Worm (Caenorhabditis elegans) whole organism, young adult: ENCODE results near the gene ifb-2.

Experiments used
- T07F8.4 ChIP-seq: sonication (generic microtip); optimal IDR thresholded peaks from 2 replicates; lab custom pipeline; 2016; ENCODE audit warnings: mild to moderate bottlenecking, missing genetic modification characterization, moderate library complexity, missing compliant biosample characterization
- attf-6 ChIP-seq: fragments of 200-800 bp; sonication (Bioruptor generic); IDR thresholded peaks from 2 replicates; pipeline ENCODE4 v1.3.6; 2022; ENCODE audit warnings: missing genetic modification reagents, missing genetic modification characterization, missing compliant biosample characterization
- bed-2 ChIP-seq: fragments of 200-800 bp; sonication (Bioruptor generic); IDR thresholded peaks from 2 replicates; pipeline ENCODE4 v1.3.6; 2022; ENCODE audit warnings: missing genetic modification reagents, missing genetic modification characterization, missing compliant biosample characterization
- die-1 ChIP-seq: sonication (generic microtip); optimal IDR thresholded peaks from 2 replicates; lab custom pipeline; 2016; ENCODE audit warnings: missing genotype, mild to moderate bottlenecking, missing genetic modification characterization, missing compliant biosample characterization
- dox-1 ChIP-seq: fragments of 200-800 bp; sonication (Bioruptor generic); IDR thresholded peaks from 2 replicates; pipeline ENCODE4 v1.3.6; 2022; ENCODE audit warnings: missing genetic modification reagents, missing genetic modification characterization, missing compliant biosample characterization
- him-1 ChIP-seq: sonication (generic microtip); optimal IDR thresholded peaks from 2 replicates; lab custom pipeline; 2016; ENCODE audit warnings: missing genotype, missing genetic modification reagents, missing genetic modification characterization, missing compliant biosample characterization
- hmg-20 ChIP-seq: fragments of 200-800 bp; sonication (Bioruptor generic); IDR thresholded peaks from 2 replicates; pipeline ENCODE4 v1.3.6; 2022; ENCODE audit warnings: missing genetic modification reagents, missing genetic modification characterization, missing compliant biosample characterization
- madf-3 ChIP-seq: fragments of 200-800 bp; sonication (Bioruptor generic); IDR thresholded peaks from 2 replicates; pipeline ENCODE4 v1.3.6; 2022; ENCODE audit warnings: missing genetic modification reagents, missing genetic modification characterization, missing compliant biosample characterization
- nfya-1 ChIP-seq: sonication (generic microtip); optimal IDR thresholded peaks from 2 replicates; lab custom pipeline; 2017; ENCODE audit warnings: antibody characterized with exemption, missing compliant biosample characterization, missing genetic modification characterization, borderline replicate concordance; ENCODE audit not compliant: insufficient read depth
- rcor-1 ChIP-seq: fragments of 200-800 bp; sonication (Bioruptor generic); IDR thresholded peaks from 2 replicates; pipeline ENCODE4 v1.3.6; 2022; ENCODE audit warnings: missing genetic modification reagents, missing genetic modification characterization, missing compliant biosample characterization
- rec-8 ChIP-seq, 2 experiments: sonication (generic microtip); optimal IDR thresholded peaks; 2 replicates each; lab custom pipeline; 2016; ENCODE audit warnings: mild to moderate bottlenecking in 2 of 2, missing genetic modification characterization in 2 of 2, missing genetic modification reagents in 2 of 2, missing genotype in 2 of 2, missing biosample characterization in 1 of 2, missing compliant biosample characterization in 1 of 2, moderate library complexity in 1 of 2
- snpc-4 ChIP-seq, 5 experiments: fragments of 150-350 bp in 1 of 5; sonication (generic microtip) in 4 of 5; optimal IDR thresholded peaks; 2 replicates each; lab custom pipeline; 2014 to 2018; ENCODE audit warnings: missing genetic modification characterization in 5 of 5, missing biosample characterization in 3 of 5, antibody characterized with exemption in 2 of 5, mild to moderate bottlenecking in 2 of 5, missing compliant biosample characterization in 2 of 5, missing genotype in 2 of 5, moderate library complexity in 2 of 5, missing genetic modification reagents in 1 of 5
- ztf-18 ChIP-seq: sonication (generic microtip); optimal IDR thresholded peaks from 2 replicates; lab custom pipeline; 2016; ENCODE audit warnings: missing genotype, mild to moderate bottlenecking, missing genetic modification characterization, missing compliant biosample characterization
- ztf-22 ChIP-seq: fragments of 200-800 bp; sonication (Bioruptor generic); optimal IDR thresholded peaks from 2 replicates; lab custom pipeline; 2018; ENCODE audit warnings: mild to moderate bottlenecking, missing genetic modification characterization, moderate library complexity, missing compliant biosample characterization

DNA sequence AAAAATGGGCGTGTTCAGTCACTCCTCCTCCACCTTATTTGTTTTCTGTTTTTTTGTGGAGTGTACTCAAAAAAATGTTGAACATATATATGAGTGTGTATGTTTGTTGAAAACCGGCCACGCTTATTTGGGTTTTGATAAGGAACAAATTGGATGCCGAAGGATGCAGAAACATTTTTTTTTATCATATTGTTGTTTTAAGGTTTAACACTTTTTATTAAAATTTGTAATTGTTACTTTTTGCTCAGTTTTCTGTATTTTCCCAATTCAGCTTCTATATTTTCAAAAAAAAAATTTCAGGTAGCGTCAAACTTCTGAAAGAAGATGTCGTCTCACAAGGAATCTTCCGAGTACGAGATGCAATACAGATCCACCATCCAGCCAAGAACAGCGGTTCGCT is 15.3 kb downstream of the ifb-2 start, which contains the start of gene ifb-1:
- TF ChIP-seq nfya-1 (tag; lab: Kevin White, UChicago) (no peak), ztf-18 (tag; lab: Kevin White, UChicago) (no peak), attf-6 (GFP tag; lab: Robert Waterston, UW) (no peak), snpc-4 (GFP tag; optimal IDR thresholded peaks at IDR 0.05; lab: Kevin White, UChicago) (no peak), snpc-4 (tag; optimal IDR thresholded peaks at IDR 0.05; lab: Kevin White, UChicago) (no peak), rcor-1 (no peak), bed-2 (GFP tag; lab: Robert Waterston, UW) (no peak), hmg-20 (GFP tag; lab: Robert Waterston, UW) (no peak), T07F8.4 (tag; lab: Kevin White, UChicago) (no peak), rec-8 (tag; optimal IDR thresholded peaks at IDR 0.05; lab: Kevin White, UChicago) (no peak), ztf-22 (GFP tag; lab: Kevin White, UChicago) (no peak), dox-1 (GFP tag; lab: Robert Waterston, UW) (no peak), madf-3 (GFP tag; lab: Robert Waterston, UW) (no peak), him-1 (tag; lab: Kevin White, UChicago) (no peak), die-1 (tag; lab: Kevin White, UChicago) (no peak)
